Fruit fly (Drosophila melanogaster) whole organism, embryonic: ENCODE measurements around the gene Alg7.

ENCODE experiments used
- Adf1 ChIP-seq: fragments of 200-800 bp; sonication (Bioruptor generic); IDR thresholded peaks from 2 replicates; pipeline ENCODE4 v1.3.6; 2022; ENCODE audit warnings: missing biosample characterization, missing genetic modification characterization
- Atf6 ChIP-seq: fragments of 200-800 bp; sonication (Bioruptor generic); IDR thresholded peaks from 2 replicates; pipeline ENCODE4 v1.3.6; 2022; ENCODE audit warnings: missing biosample characterization, missing genetic modification characterization
- B-H1 ChIP-seq: fragments of 200-800 bp; sonication (Bioruptor generic); IDR thresholded peaks from 3 replicates; pipeline ENCODE4 v1.3.6; 2022; ENCODE audit warnings: missing biosample characterization, missing genetic modification characterization
- CG10654 ChIP-seq: fragments of 200-800 bp; sonication (Bioruptor generic); optimal IDR thresholded peaks from 2 replicates; lab custom pipeline; 2016; ENCODE audit warnings: missing biosample characterization, missing genetic modification characterization
- CG10979 ChIP-seq: fragments of 200-800 bp; sonication (Bioruptor generic); optimal IDR thresholded peaks from 2 replicates; lab custom pipeline; 2018; ENCODE audit warnings: missing biosample characterization, mild to moderate bottlenecking, missing genetic modification characterization, moderate library complexity
- CG11723 ChIP-seq: fragments of 200-800 bp; sonication (Bioruptor generic); optimal IDR thresholded peaks from 2 replicates; lab custom pipeline; 2017; ENCODE audit warnings: missing biosample characterization, mild to moderate bottlenecking, missing genetic modification characterization
- CG12219 ChIP-seq: fragments of 200-800 bp; sonication (Bioruptor generic); optimal IDR thresholded peaks from 3 replicates; lab custom pipeline; 2018; ENCODE audit warnings: missing biosample characterization, mild to moderate bottlenecking, missing genetic modification characterization
- CG1233 ChIP-seq: fragments of 200-800 bp; sonication (Bioruptor generic); optimal IDR thresholded peaks from 4 replicates; lab custom pipeline; 2018; ENCODE audit warnings: missing biosample characterization, mild to moderate bottlenecking, missing genetic modification characterization
- CG1529 ChIP-seq: fragments of 200-800 bp; sonication (Bioruptor generic); optimal IDR thresholded peaks from 3 replicates; lab custom pipeline; 2018; ENCODE audit warnings: missing biosample characterization, missing genetic modification characterization
- CG15514 ChIP-seq: fragments of 200-800 bp; sonication (Bioruptor generic); optimal IDR thresholded peaks from 3 replicates; lab custom pipeline; 2017; ENCODE audit warnings: missing biosample characterization, missing genetic modification characterization, mild to moderate bottlenecking, moderate library complexity, missing genetic modification reagents
- CG17361 ChIP-seq: fragments of 200-800 bp; sonication (Bioruptor generic); IDR thresholded peaks from 3 replicates; pipeline ENCODE4 v1.3.6; 2022; ENCODE audit warnings: missing biosample characterization, missing genetic modification characterization
- CG2116 ChIP-seq: fragments of 200-800 bp; sonication (Bioruptor generic); optimal IDR thresholded peaks from 3 replicates; lab custom pipeline; 2018; ENCODE audit warnings: missing biosample characterization, mild to moderate bottlenecking, missing genetic modification characterization
- CG3726 ChIP-seq: fragments of 200-800 bp; sonication (Bioruptor generic); IDR thresholded peaks from 3 replicates; pipeline ENCODE4, ENCODE4 v1.3.6; 2022; ENCODE audit warnings: missing biosample characterization, missing genetic modification characterization
- CG42726 ChIP-seq: fragments of 200-800 bp; sonication (Bioruptor generic); IDR thresholded peaks from 2 replicates; pipeline ENCODE4 v1.3.6; 2022; ENCODE audit warnings: missing biosample characterization, missing genetic modification characterization; ENCODE audit not compliant: partially characterized antibody
- CG4328 ChIP-seq: fragments of 200-800 bp; sonication (Bioruptor generic); optimal IDR thresholded peaks from 3 replicates; lab custom pipeline; 2017; ENCODE audit warnings: missing biosample characterization, missing genetic modification reagents, missing genetic modification characterization
- CG4404 ChIP-seq: fragments of 200-800 bp; sonication (Bioruptor generic); IDR thresholded peaks from 2 replicates; pipeline ENCODE4 v1.3.6; 2022; ENCODE audit warnings: missing biosample characterization, missing genetic modification characterization
- CG6765 ChIP-seq: fragments of 200-800 bp; sonication (Bioruptor generic); optimal IDR thresholded peaks from 3 replicates; lab custom pipeline; 2017; ENCODE audit warnings: missing biosample characterization, mild to moderate bottlenecking, missing genetic modification characterization
- CG7556 ChIP-seq: fragments of 200-800 bp; sonication (Bioruptor generic); optimal IDR thresholded peaks from 2 replicates; lab custom pipeline; 2017; ENCODE audit warnings: missing biosample characterization, mild to moderate bottlenecking, missing genetic modification characterization
- CG7839 ChIP-seq: fragments of 200-800 bp; sonication (Bioruptor generic); optimal IDR thresholded peaks from 3 replicates; lab custom pipeline; 2018; ENCODE audit warnings: missing biosample characterization, mild to moderate bottlenecking, missing genetic modification characterization, moderate library complexity
- CG7963 ChIP-seq: fragments of 200-800 bp; sonication (Bioruptor generic); IDR thresholded peaks from 3 replicates; pipeline ENCODE4 v1.3.6; 2022; ENCODE audit warnings: missing biosample characterization, missing genetic modification characterization; ENCODE audit not compliant: partially characterized antibody
- CG8359 ChIP-seq: fragments of 200-800 bp; sonication (Bioruptor generic); optimal IDR thresholded peaks from 2 replicates; lab custom pipeline; 2017; ENCODE audit warnings: missing biosample characterization, mild to moderate bottlenecking, missing genetic modification characterization, borderline replicate concordance
- CG8388 ChIP-seq: fragments of 200-800 bp; sonication (Bioruptor generic); optimal IDR thresholded peaks from 2 replicates; lab custom pipeline; 2019; ENCODE audit warnings: missing biosample characterization, mild to moderate bottlenecking, missing genetic modification characterization, moderate library complexity
- Dfd ChIP-seq, 2 experiments: fragments of >200 bp; optimal IDR thresholded peaks; 2 replicates each; lab custom pipeline; 2017; ENCODE audit warnings: missing biosample characterization in 2 of 2, missing genetic modification characterization in 2 of 2
- E2f1 ChIP-seq: fragments of 200-800 bp; sonication (Bioruptor generic); IDR thresholded peaks from 2 replicates; pipeline ENCODE4 v1.3.6; 2022; ENCODE audit warnings: missing biosample characterization, missing genetic modification characterization
- E2f2 ChIP-seq: fragments of 200-800 bp; sonication (Bioruptor generic); IDR thresholded peaks from 2 replicates; pipeline ENCODE4 v1.3.6; 2022; ENCODE audit warnings: missing biosample characterization, missing genetic modification characterization
- Gug ChIP-seq: fragments of 200-800 bp; sonication (Bioruptor generic); IDR thresholded peaks from 4 replicates; pipeline ENCODE4 v1.3.6; 2022; ENCODE audit warnings: missing biosample characterization, missing genetic modification characterization
- H15 ChIP-seq: fragments of 200-800 bp; sonication (Bioruptor generic); IDR thresholded peaks from 3 replicates; pipeline ENCODE4 v1.3.6; 2022; ENCODE audit warnings: missing biosample characterization, missing genetic modification characterization
- HmgZ ChIP-seq: fragments of 200-800 bp; sonication (Bioruptor generic); optimal IDR thresholded peaks from 2 replicates; lab custom pipeline; 2018; ENCODE audit warnings: missing biosample characterization, mild to moderate bottlenecking, missing genetic modification characterization
- Hmr ChIP-seq: fragments of 200-800 bp; sonication (Bioruptor generic); optimal IDR thresholded peaks from 3 replicates; lab custom pipeline; 2017; ENCODE audit warnings: mild to moderate bottlenecking, missing biosample characterization, missing genetic modification reagents, missing genetic modification characterization
- Lim3 ChIP-seq: fragments of 200-800 bp; sonication (Bioruptor generic); IDR thresholded peaks from 2 replicates; pipeline ENCODE4 v1.3.6; 2022; ENCODE audit warnings: missing biosample characterization, missing genetic modification characterization
- Myb ChIP-seq: fragments of 200-800 bp; sonication (Bioruptor generic); optimal IDR thresholded peaks from 2 replicates; lab custom pipeline; 2016; ENCODE audit warnings: missing biosample characterization, missing genetic modification characterization
- TFAM ChIP-seq: fragments of 200-800 bp; sonication (Bioruptor generic); optimal IDR thresholded peaks from 2 replicates; lab custom pipeline; 2017; ENCODE audit warnings: missing biosample characterization, missing genetic modification characterization, inconsistent platforms
- abd-A ChIP-seq: fragments of 200-800 bp; sonication (Bioruptor generic); optimal IDR thresholded peaks from 3 replicates; lab custom pipeline; 2019; ENCODE audit warnings: missing biosample characterization, mild to moderate bottlenecking, missing genetic modification characterization, moderate library complexity
- aop ChIP-seq: fragments of 200-800 bp; sonication (Bioruptor generic); IDR thresholded peaks from 2 replicates; pipeline ENCODE4 v1.3.6; 2022; ENCODE audit warnings: missing biosample characterization, missing genetic modification characterization
- bsh ChIP-seq, 2 experiments: fragments of 200-800 bp; sonication (Bioruptor generic); optimal IDR thresholded peaks; 2 replicates each; lab custom pipeline; 2017 to 2018; ENCODE audit warnings: mild to moderate bottlenecking in 2 of 2, missing biosample characterization in 2 of 2, missing genetic modification characterization in 2 of 2, moderate library complexity in 1 of 2
- cad ChIP-seq: fragments of >200 bp; optimal IDR thresholded peaks from 2 replicates; lab custom pipeline; 2017; ENCODE audit warnings: missing biosample characterization, missing genetic modification characterization
- cato ChIP-seq: fragments of 200-800 bp; sonication (Bioruptor generic); optimal IDR thresholded peaks from 2 replicates; lab custom pipeline; 2016; ENCODE audit warnings: missing biosample characterization, missing genetic modification characterization, borderline replicate concordance
- cwo ChIP-seq: fragments of 200-800 bp; sonication (Bioruptor generic); optimal IDR thresholded peaks from 3 replicates; lab custom pipeline; 2017; ENCODE audit warnings: missing biosample characterization, missing genetic modification characterization, mild to moderate bottlenecking, moderate library complexity, missing genetic modification reagents
- dm ChIP-seq: fragments of 200-800 bp; sonication (Bioruptor generic); optimal IDR thresholded peaks from 3 replicates; lab custom pipeline; 2016; ENCODE audit warnings: missing biosample characterization, missing genetic modification characterization
- exex ChIP-seq: fragments of 200-800 bp; sonication (Bioruptor generic); optimal IDR thresholded peaks from 4 replicates; lab custom pipeline; 2018; ENCODE audit warnings: missing biosample characterization, mild to moderate bottlenecking, missing genetic modification characterization, moderate library complexity
- gem ChIP-seq: fragments of 200-800 bp; sonication (Bioruptor generic); optimal IDR thresholded peaks from 2 replicates; lab custom pipeline; 2019; ENCODE audit warnings: missing biosample characterization, mild to moderate bottlenecking, missing genetic modification characterization, moderate library complexity
- gfzf ChIP-seq: fragments of 200-800 bp; sonication (Bioruptor generic); optimal IDR thresholded peaks from 2 replicates; lab custom pipeline; 2016; ENCODE audit warnings: missing biosample characterization, mild to moderate bottlenecking, missing genetic modification characterization, moderate library complexity
- hb ChIP-seq: fragments of 200-800 bp; sonication (Bioruptor generic); IDR thresholded peaks from 3 replicates; pipeline ENCODE4 v1.3.6; 2022; ENCODE audit warnings: missing biosample characterization, missing genetic modification characterization; ENCODE audit not compliant: partially characterized antibody
- lab ChIP-seq: fragments of 200-800 bp; sonication (Bioruptor generic); optimal IDR thresholded peaks from 3 replicates; lab custom pipeline; 2017; ENCODE audit warnings: missing biosample characterization, missing genetic modification characterization, mild to moderate bottlenecking, moderate library complexity, missing genetic modification reagents
- lov ChIP-seq, 2 experiments: fragments of 200-800 bp in 1 of 2; fragments of >200 bp in 1 of 2; sonication (Bioruptor generic) in 1 of 2; IDR thresholded peaks in 1 of 2; optimal IDR thresholded peaks in 1 of 2; 2 replicates in 1 of 2; 3 replicates in 1 of 2; pipeline versions ENCODE4 v1.3.6 to Lab custom; 2017 to 2022; ENCODE audit warnings: missing biosample characterization in 1 of 2, missing genetic modification characterization in 1 of 2
- mld ChIP-seq: fragments of 200-800 bp; sonication (Bioruptor generic); IDR thresholded peaks from 3 replicates; pipeline ENCODE4 v1.3.6; 2022; ENCODE audit warnings: missing biosample characterization, missing genetic modification characterization; ENCODE audit not compliant: partially characterized antibody
- odd ChIP-seq: fragments of 200-800 bp; sonication (Bioruptor generic); optimal IDR thresholded peaks from 2 replicates; lab custom pipeline; 2017; ENCODE audit warnings: missing biosample characterization, mild to moderate bottlenecking, missing genetic modification characterization
- ro ChIP-seq: fragments of 200-800 bp; sonication (Bioruptor generic); IDR thresholded peaks from 2 replicates; pipeline ENCODE4 v1.3.6; 2022; ENCODE audit warnings: missing biosample characterization, missing genetic modification characterization
- usp ChIP-seq: fragments of >200 bp; optimal IDR thresholded peaks from 2 replicates; lab custom pipeline; 2017; ENCODE audit warnings: missing biosample characterization, missing genetic modification characterization

The Alg7 gene

dm6 chr2L:13203437-13204137 is 24.5 kb downstream of the Alg7 start, which contains the start of gene Pect (continued):
- TF ChIP-seq bsh (GFP tag; optimal IDR thresholded peaks at IDR 0.05; lab: Kevin White, UChicago) (peak in 1 of 2 experiments; percentile 42), Lim3 (GFP tag; lab: Robert Waterston, UW) (no peak), Dfd (GFP tag; optimal IDR thresholded peaks at IDR 0.05; lab: Kevin White, UChicago) (no peak), CG6765 (GFP tag; lab: Kevin White, UChicago) (peak; percentile 9), CG17361 (GFP tag; lab: Robert Waterston, UW) (no peak), H15 (no peak), lab (no peak), cwo (GFP tag; lab: Kevin White, UChicago) (peak; percentile 57), TFAM (GFP tag; lab: Kevin White, UChicago) (no peak), CG42726 (GFP tag; lab: Robert Waterston, UW) (no peak), CG7556 (no peak), dm (GFP tag; lab: Kevin White, UChicago) (peak; percentile 64), CG3726 (no peak), CG8388 (GFP tag; lab: Kevin White, UChicago) (no peak), CG11723 (GFP tag; lab: Kevin White, UChicago) (no peak), CG7839 (tag; lab: Kevin White, UChicago) (no peak), B-H1 (GFP tag; lab: Robert Waterston, UW) (no peak), Gug (GFP tag; lab: Robert Waterston, UW) (no peak), E2f2 (0 out of 2 replicates have a peak, but pooled peaks have one; percentile 6), CG1233 (GFP tag; lab: Kevin White, UChicago) (no peak), cad (GFP tag; lab: Kevin White, UChicago) (no peak), Atf6 (GFP tag; lab: Robert Waterston, UW) (no peak), hb (no peak), CG12219 (no peak), CG10979 (tag; lab: Kevin White, UChicago) (no peak), gem (tag; lab: Kevin White, UChicago) (no peak), CG15514 (GFP tag; lab: Kevin White, UChicago) (peak; percentile 98), CG7963 (GFP tag; lab: Robert Waterston, UW) (no peak), E2f1 (GFP tag; lab: Robert Waterston, UW) (peak; percentile 54; the same call in 1 of the 2 replicates), CG1529 (GFP tag; lab: Kevin White, UChicago) (no peak), HmgZ (tag; lab: Kevin White, UChicago) (peak; percentile 62), Adf1 (GFP tag; lab: Robert Waterston, UW) (peak; percentile 29), Hmr (GFP tag; lab: Kevin White, UChicago) (peak; percentile 6), ro (GFP tag; lab: Robert Waterston, UW) (no peak), gfzf (GFP tag; lab: Kevin White, UChicago) (peak; percentile 89), CG2116 (no peak), mld (GFP tag; lab: Robert Waterston, UW) (no peak), Myb (GFP tag; lab: Kevin White, UChicago) (peak; percentile 6), abd-A (no peak), aop (GFP tag; lab: Robert Waterston, UW) (no peak), CG8359 (GFP tag; lab: Kevin White, UChicago) (no peak), cato (GFP tag; lab: Kevin White, UChicago) (no peak), CG4328 (GFP tag; lab: Kevin White, UChicago) (no peak), lov (optimal IDR thresholded peaks at IDR 0.05; lab: Kevin White, UChicago) (no peak), lov (GFP tag; IDR thresholded peaks at IDR 0.05; lab: Robert Waterston, UW) (peak; percentile 29; the same call in 1 of the 3 replicates), usp (GFP tag; lab: Kevin White, UChicago) (no peak), CG10654 (GFP tag; lab: Kevin White, UChicago) (no peak), CG4404 (no peak), exex (tag; lab: Kevin White, UChicago) (no peak), odd (GFP tag; lab: Kevin White, UChicago) (no peak)
